Worm (Caenorhabditis elegans): ENCODE data around the gene sre-44.

The sre-44 gene

DNA sequence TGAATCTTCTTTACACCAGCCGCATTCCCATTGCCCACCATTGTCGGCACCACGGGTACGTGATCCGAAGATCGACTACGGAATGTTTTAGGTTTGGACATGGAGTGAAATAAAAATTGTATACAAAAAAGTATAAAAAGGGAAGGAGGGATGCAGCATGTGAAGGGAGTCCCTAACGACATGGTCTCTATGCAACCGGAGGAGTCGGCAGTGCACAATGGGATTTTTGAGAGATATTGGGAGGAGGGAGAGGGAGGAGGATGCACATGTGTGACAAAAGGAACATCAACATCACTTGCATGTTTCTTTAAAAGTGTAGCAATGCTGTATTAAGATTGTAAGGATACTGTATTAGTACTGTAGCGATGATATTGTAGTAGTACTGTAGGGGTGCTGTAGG, 9.9 kb upstream of the sre-44 start, which contains the start of gene W07G1.1:
W07G1.1 (minus strand) TSS at position 101 of the 400 bp plus-strand sequence.
- TF ChIP-seq aptf-3 (GFP tag; IDR thresholded peaks at IDR 0.05) (no peak), D2030.7 (GFP tag; IDR thresholded peaks at IDR 0.05) (no peak), madf-8 (GFP tag; conservative IDR thresholded peaks at IDR 0.05) (no peak), Y67H2A.10 (GFP tag; conservative IDR thresholded peaks at IDR 0.05) (no peak), ekl-4 (GFP tag; IDR thresholded peaks at IDR 0.05) (no peak), F55B11.4 (tag; optimal IDR thresholded peaks at IDR 0.05; ENCODE audit: borderline replicate concordance, insufficient read depth) (no peak), madf-6 (GFP tag; IDR thresholded peaks at IDR 0.05) (no peak), zfh-2 (GFP tag; conservative IDR thresholded peaks at IDR 0.05) (no peak), nhr-90 (tag; optimal IDR thresholded peaks at IDR 0.05) (no peak), ztf-25 (GFP tag; IDR thresholded peaks at IDR 0.05) (no peak)

DNA sequence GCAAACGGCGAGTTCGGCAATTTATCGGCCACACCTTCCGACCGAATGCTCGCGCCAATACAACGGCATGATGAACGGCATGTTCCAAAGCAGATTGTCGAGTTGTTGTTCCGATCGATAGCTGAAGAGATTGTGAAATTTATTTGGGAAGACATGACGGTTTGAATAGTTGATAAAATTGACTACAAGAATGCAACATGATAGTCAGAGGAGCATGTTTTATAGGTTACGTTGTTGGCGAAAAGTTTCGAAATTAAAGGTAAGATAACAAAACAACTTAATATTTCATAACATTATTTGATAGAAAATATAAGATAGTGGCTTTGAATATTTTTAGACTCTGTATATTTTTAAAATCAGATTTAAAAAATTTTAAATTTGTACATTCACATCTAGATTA, 3.9 kb upstream of the sre-44 start:
- TF ChIP-seq unc-62 (GFP tag; optimal IDR thresholded peaks at IDR 0.05) (peak; percentile 48), madf-6 (GFP tag; IDR thresholded peaks at IDR 0.05) (no peak), zfh-2 (GFP tag; conservative IDR thresholded peaks at IDR 0.05) (0 out of 2 replicates have a peak, but pooled peaks have one; percentile 30), T07F8.4 (tag; optimal IDR thresholded peaks at IDR 0.05) (no peak), Y53G8AR.9 (GFP tag; conservative IDR thresholded peaks at IDR 0.05) (no peak), rpc-1 (optimal IDR thresholded peaks at IDR 0.05) (no peak), rpc-1 (tag; optimal IDR thresholded peaks at IDR 0.05) (no peak), cebp-1 (GFP tag; IDR thresholded peaks at IDR 0.05) (peak; percentile 47; the same call in 1 of the 2 replicates), cebp-1 (tag; optimal IDR thresholded peaks at IDR 0.05) (peak; percentile 88), unc-130 (GFP tag; optimal IDR thresholded peaks at IDR 0.05) (no peak), egl-18 (GFP tag; IDR thresholded peaks at IDR 0.05) (no peak), snpc-1.1 (tag; optimal IDR thresholded peaks at IDR 0.05; ENCODE audit: insufficient read depth) (no peak)

DNA sequence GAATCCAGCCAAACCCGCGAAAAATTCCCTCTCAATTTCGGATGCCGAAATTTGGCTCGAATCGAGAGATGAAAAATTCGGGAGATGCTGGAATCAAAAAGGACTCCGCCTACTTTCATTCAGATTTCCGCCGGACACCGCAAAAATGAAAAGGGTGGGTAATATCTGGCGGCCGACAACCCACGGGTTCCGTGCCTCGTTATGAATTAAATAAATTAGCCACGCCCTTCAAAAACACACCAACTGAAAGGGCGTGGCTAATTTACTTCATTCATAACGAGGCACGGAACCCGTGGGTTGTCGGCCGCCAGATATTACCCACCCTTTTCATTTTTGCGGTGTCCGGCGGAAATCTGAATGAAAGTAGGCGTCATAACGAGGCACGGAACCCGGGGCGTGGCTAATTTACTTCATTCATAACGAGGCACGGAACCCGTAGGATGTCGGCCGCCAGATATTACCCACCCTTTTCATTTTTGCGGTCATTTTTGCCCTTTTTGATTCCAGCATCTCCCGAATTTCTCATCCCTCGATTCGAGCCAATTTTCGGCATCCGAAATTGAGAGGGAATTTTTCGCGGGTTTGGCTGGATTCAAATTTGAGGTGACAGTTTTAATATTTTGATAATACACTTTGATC, 2.8 kb upstream of the sre-44 start:
- peak; percentile 68 for TF ChIP-seq D2030.7 (GFP tag; IDR thresholded peaks at IDR 0.05)
- peak; percentile 87 for TF ChIP-seq snpc-1.1 (tag; optimal IDR thresholded peaks at IDR 0.05; ENCODE audit: insufficient read depth)
- peak; percentile 11; the same call in 1 of the 2 replicates for TF ChIP-seq madf-8 (GFP tag; conservative IDR thresholded peaks at IDR 0.05)
- TF ChIP-seq snpc-3.4 (tag; optimal IDR thresholded peaks at IDR 0.05) = peak; percentile 20
- TF ChIP-seq hmg-1.2 (GFP tag; IDR thresholded peaks at IDR 0.05) = 0 out of 2 replicates have a peak, but pooled peaks have one; percentile 4
- TF ChIP-seq rcor-1 (GFP tag; IDR thresholded peaks at IDR 0.05) = peak; percentile 58
- peak; percentile 86 for TF ChIP-seq snpc-4 (GFP tag; optimal IDR thresholded peaks at IDR 0.05)
- TF ChIP-seq snpc-4 (tag; optimal IDR thresholded peaks at IDR 0.05) = peak; percentile 10 to 95 (median 86)
- peak; percentile 47; the same call in 1 of the 2 replicates for TF ChIP-seq mcd-1 (GFP tag; IDR thresholded peaks at IDR 0.05)
- TF ChIP-seq hmg-20 (GFP tag; IDR thresholded peaks at IDR 0.05) = 0 out of 2 replicates have a peak, but pooled peaks have one; percentile 27
- 0 out of 2 replicates have a peak, but pooled peaks have one; percentile 10 for TF ChIP-seq lin-26 (GFP tag; IDR thresholded peaks at IDR 0.05)
- TF ChIP-seq madf-6 (GFP tag; IDR thresholded peaks at IDR 0.05) = peak; percentile 77
- peak; percentile 88 for TF ChIP-seq attf-6 (GFP tag; IDR thresholded peaks at IDR 0.05)
- TF ChIP-seq pbrm-1 (GFP tag; IDR thresholded peaks at IDR 0.05) = peak; percentile 84
- TF ChIP-seq F33H1.4 (GFP tag; IDR thresholded peaks at IDR 0.05) = 0 out of 2 replicates have a peak, but pooled peaks have one; percentile 12

DNA sequence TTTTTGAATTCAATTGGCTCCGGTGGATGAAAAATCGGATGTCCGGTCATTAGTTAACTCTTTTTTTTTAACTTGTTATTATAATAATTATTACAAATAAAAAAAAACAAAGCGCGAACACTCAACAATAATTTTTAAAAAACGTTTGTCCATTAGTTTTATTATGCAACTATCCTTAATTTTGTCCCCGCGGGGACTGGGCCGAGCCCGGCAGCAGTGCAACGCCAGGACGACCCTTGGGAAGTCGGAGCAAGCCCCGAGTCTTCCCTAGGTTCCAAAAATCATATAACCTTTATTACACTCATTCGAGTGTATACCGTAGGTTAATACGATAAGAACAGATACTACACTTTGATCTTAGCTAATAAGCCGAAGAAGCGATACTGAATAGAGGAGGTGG, 613 bp upstream of the sre-44 start:
- TF ChIP-seq attf-6 (GFP tag; IDR thresholded peaks at IDR 0.05) = peak; percentile 63
- peak; percentile 60; the same call in 1 of the 2 replicates for TF ChIP-seq lin-26 (GFP tag; IDR thresholded peaks at IDR 0.05)

Data from whole organism, young adult.